Comparison of ENCODE assay signal across 1 fruit fly cellular context in genomic region chr2L:4997401-4998259, dm6.
TF ChIP-seq lines count a peak whose summit lies in the region.

No protein-coding gene starts in this region.

TF ChIP-seq in whole organism, embryonic, 481 proteins besides CTCF, POLR2A, EP300 and RAD21 (continued from another document and continues in another):
- peak; percentile 98 for TF ChIP-seq ewg (GFP tag; optimal IDR thresholded peaks at IDR 0.05; lab: Kevin White, UChicago)
- TF ChIP-seq CG10979 (tag; optimal IDR thresholded peaks at IDR 0.05; lab: Kevin White, UChicago): peak; percentile 99
- TF ChIP-seq CG17829 (tag; optimal IDR thresholded peaks at IDR 0.05; lab: Kevin White, UChicago): peak; percentile 99
- TF ChIP-seq sc (optimal IDR thresholded peaks at IDR 0.05; lab: Kevin White, UChicago): no peak
- peak; percentile 99 for TF ChIP-seq sc (GFP tag; optimal IDR thresholded peaks at IDR 0.05; lab: Kevin White, UChicago)
- TF ChIP-seq CG2116 (GFP tag; optimal IDR thresholded peaks at IDR 0.05; lab: Kevin White, UChicago): peak; percentile 88
- peak; percentile 90 for TF ChIP-seq Nf-YB (GFP tag; optimal IDR thresholded peaks at IDR 0.05; lab: Kevin White, UChicago)
- TF ChIP-seq CG17612 (GFP tag; IDR thresholded peaks at IDR 0.05; lab: Robert Waterston, UW): peak; percentile 98
- peak; percentile 98 for TF ChIP-seq CG4404 (GFP tag; IDR thresholded peaks at IDR 0.05; lab: Robert Waterston, UW)
- TF ChIP-seq lbe (GFP tag; optimal IDR thresholded peaks at IDR 0.05; lab: Kevin White, UChicago): peak; percentile 98
- TF ChIP-seq CG13775 (GFP tag; optimal IDR thresholded peaks at IDR 0.05; lab: Kevin White, UChicago): peak; percentile 99
- no peak; the same call in 1 of the 2 replicates for TF ChIP-seq Gsc (GFP tag; IDR thresholded peaks at IDR 0.05; lab: Robert Waterston, UW)
- peak; percentile 99 for TF ChIP-seq CG7839 (tag; optimal IDR thresholded peaks at IDR 0.05; lab: Kevin White, UChicago)
- TF ChIP-seq sqz (GFP tag; optimal IDR thresholded peaks at IDR 0.05; lab: Kevin White, UChicago): peak; percentile 98
- TF ChIP-seq sim (GFP tag; IDR thresholded peaks at IDR 0.05; lab: Robert Waterston, UW): peak; percentile 97
- peak; percentile 99 for TF ChIP-seq CG14441 (GFP tag; IDR thresholded peaks at IDR 0.05; lab: Robert Waterston, UW)
- peak; percentile 97 for TF ChIP-seq CG6254 (GFP tag; optimal IDR thresholded peaks at IDR 0.05; lab: Kevin White, UChicago)
- peak; percentile 98 for TF ChIP-seq salm (tag; optimal IDR thresholded peaks at IDR 0.05; lab: Kevin White, UChicago)
- TF ChIP-seq CG13123 (GFP tag; optimal IDR thresholded peaks at IDR 0.05; lab: Kevin White, UChicago): peak; percentile 98
- peak; percentile 96 for TF ChIP-seq CG17385 (GFP tag; optimal IDR thresholded peaks at IDR 0.05; lab: Kevin White, UChicago)
- TF ChIP-seq tgo (GFP tag; IDR thresholded peaks at IDR 0.05; lab: Robert Waterston, UW): peak; percentile 99
- peak; percentile 99 for TF ChIP-seq CG2889 (GFP tag; IDR thresholded peaks at IDR 0.05; lab: Robert Waterston, UW)
- no peak for TF ChIP-seq usp (GFP tag; optimal IDR thresholded peaks at IDR 0.05; lab: Kevin White, UChicago)
- peak; percentile 100 for TF ChIP-seq CG1602 (GFP tag; optimal IDR thresholded peaks at IDR 0.05; lab: Kevin White, UChicago)
- TF ChIP-seq CG6683 (GFP tag; optimal IDR thresholded peaks at IDR 0.05; lab: Kevin White, UChicago): peak; percentile 97
- peak; percentile 99 for TF ChIP-seq slp2 (GFP tag; optimal IDR thresholded peaks at IDR 0.05; lab: Kevin White, UChicago)
- TF ChIP-seq pzg (GFP tag; optimal IDR thresholded peaks at IDR 0.05; lab: Kevin White, UChicago): peak; percentile 41
- TF ChIP-seq CG10565 (GFP tag; optimal IDR thresholded peaks at IDR 0.05; lab: Kevin White, UChicago): peak; percentile 97
- TF ChIP-seq Stat92E (GFP tag; optimal IDR thresholded peaks at IDR 0.05; lab: Kevin White, UChicago): peak in 1 of 3 experiments; percentile 95
- TF ChIP-seq CG15696 (tag; optimal IDR thresholded peaks at IDR 0.05; lab: Kevin White, UChicago): peak; percentile 97
- TF ChIP-seq MBD-R2 (GFP tag; IDR thresholded peaks at IDR 0.05; lab: Robert Waterston, UW): peak; percentile 99
- peak; percentile 98 for TF ChIP-seq Usf (GFP tag; optimal IDR thresholded peaks at IDR 0.05; lab: Kevin White, UChicago)
- TF ChIP-seq Tbp (GFP tag; optimal IDR thresholded peaks at IDR 0.05; lab: Kevin White, UChicago): no peak
- TF ChIP-seq hbn (GFP tag; IDR thresholded peaks at IDR 0.05; lab: Robert Waterston, UW; ENCODE audit: partially characterized antibody): peak; percentile 15; the same call in 1 of the 2 replicates
- peak; percentile 98 for TF ChIP-seq CG12236 (GFP tag; optimal IDR thresholded peaks at IDR 0.05; lab: Kevin White, UChicago)
- TF ChIP-seq wdn (GFP tag; IDR thresholded peaks at IDR 0.05; lab: Robert Waterston, UW): peak; percentile 98
- TF ChIP-seq CG11723 (GFP tag; optimal IDR thresholded peaks at IDR 0.05; lab: Kevin White, UChicago): peak; percentile 98
- peak; percentile 98 for TF ChIP-seq p53 (GFP tag; optimal IDR thresholded peaks at IDR 0.05; lab: Kevin White, UChicago)
- peak; percentile 98 for TF ChIP-seq CG9215 (GFP tag; IDR thresholded peaks at IDR 0.05; lab: Robert Waterston, UW)
- TF ChIP-seq Dll (GFP tag; IDR thresholded peaks at IDR 0.05; lab: Robert Waterston, UW; ENCODE audit: partially characterized antibody): peak; percentile 59; the same call in 1 of the 4 replicates
- TF ChIP-seq sr (GFP tag; IDR thresholded peaks at IDR 0.05; lab: Robert Waterston, UW): peak; percentile 98
- TF ChIP-seq CG4328 (GFP tag; optimal IDR thresholded peaks at IDR 0.05; lab: Kevin White, UChicago): peak; percentile 98
- peak; percentile 99 for TF ChIP-seq Asciz (GFP tag; optimal IDR thresholded peaks at IDR 0.05; lab: Kevin White, UChicago)
- TF ChIP-seq CG12769 (tag; optimal IDR thresholded peaks at IDR 0.05; lab: Kevin White, UChicago): peak; percentile 99
- TF ChIP-seq stwl (tag; optimal IDR thresholded peaks at IDR 0.05; lab: Kevin White, UChicago): peak; percentile 81
- peak; percentile 98 for TF ChIP-seq NK7.1 (GFP tag; optimal IDR thresholded peaks at IDR 0.05; lab: Kevin White, UChicago)
- TF ChIP-seq ftz-f1 (GFP tag; optimal IDR thresholded peaks at IDR 0.05; lab: Kevin White, UChicago): peak; percentile 88
- TF ChIP-seq CG4424 (GFP tag; optimal IDR thresholded peaks at IDR 0.05; lab: Kevin White, UChicago): peak; percentile 99
- peak; percentile 97 for TF ChIP-seq rib (GFP tag; IDR thresholded peaks at IDR 0.05; lab: Robert Waterston, UW)
- TF ChIP-seq Six4 (GFP tag; optimal IDR thresholded peaks at IDR 0.05; lab: Kevin White, UChicago): peak; percentile 99
- TF ChIP-seq Rfx (GFP tag; IDR thresholded peaks at IDR 0.05; lab: Robert Waterston, UW): peak; percentile 100
- TF ChIP-seq CG3995 (GFP tag; optimal IDR thresholded peaks at IDR 0.05; lab: Kevin White, UChicago): peak; percentile 82
- TF ChIP-seq CrebB (tag; optimal IDR thresholded peaks at IDR 0.05; lab: Kevin White, UChicago): peak; percentile 98
- TF ChIP-seq Hey (tag; optimal IDR thresholded peaks at IDR 0.05; lab: Kevin White, UChicago): peak; percentile 87
- TF ChIP-seq pum (GFP tag; optimal IDR thresholded peaks at IDR 0.05; lab: Kevin White, UChicago): peak; percentile 99
- TF ChIP-seq CG15514 (GFP tag; optimal IDR thresholded peaks at IDR 0.05; lab: Kevin White, UChicago): peak; percentile 93
- TF ChIP-seq CG6175 (GFP tag; IDR thresholded peaks at IDR 0.05; lab: Robert Waterston, UW): peak; percentile 98
- peak; percentile 99 for TF ChIP-seq Drgx (GFP tag; IDR thresholded peaks at IDR 0.05; lab: Robert Waterston, UW)
- TF ChIP-seq ac (GFP tag; optimal IDR thresholded peaks at IDR 0.05; lab: Kevin White, UChicago): peak; percentile 97
- TF ChIP-seq Dref (GFP tag; IDR thresholded peaks at IDR 0.05; lab: Robert Waterston, UW): no peak; the same call in 1 of the 2 replicates
- TF ChIP-seq pita (GFP tag; optimal IDR thresholded peaks at IDR 0.05; lab: Kevin White, UChicago): no peak
- peak; percentile 99 for TF ChIP-seq CG12391 (tag; optimal IDR thresholded peaks at IDR 0.05; lab: Kevin White, UChicago)
- peak; percentile 99 for TF ChIP-seq phol (tag; optimal IDR thresholded peaks at IDR 0.05; lab: Kevin White, UChicago)
- peak; percentile 99 for TF ChIP-seq CG6272 (GFP tag; IDR thresholded peaks at IDR 0.05; lab: Robert Waterston, UW)
- peak; percentile 99 for TF ChIP-seq Side (GFP tag; optimal IDR thresholded peaks at IDR 0.05; lab: Kevin White, UChicago)
- peak; percentile 99 for TF ChIP-seq Hsf (GFP tag; optimal IDR thresholded peaks at IDR 0.05; lab: Kevin White, UChicago)
- no peak for TF ChIP-seq Abd-B (GFP tag; optimal IDR thresholded peaks at IDR 0.05; lab: Kevin White, UChicago)
- TF ChIP-seq PHDP (tag; optimal IDR thresholded peaks at IDR 0.05; lab: Kevin White, UChicago): peak; percentile 99
- TF ChIP-seq exex (tag; optimal IDR thresholded peaks at IDR 0.05; lab: Kevin White, UChicago): peak; percentile 88
- TF ChIP-seq eyg (GFP tag; optimal IDR thresholded peaks at IDR 0.05; lab: Kevin White, UChicago): peak; percentile 98
- TF ChIP-seq klu (GFP tag; IDR thresholded peaks at IDR 0.05; lab: Robert Waterston, UW): peak; percentile 98
- peak; percentile 99 for TF ChIP-seq CG11456 (GFP tag; IDR thresholded peaks at IDR 0.05; lab: Robert Waterston, UW)
- peak; percentile 99 for TF ChIP-seq Oli (tag; optimal IDR thresholded peaks at IDR 0.05; lab: Kevin White, UChicago)
- TF ChIP-seq Hmr (GFP tag; optimal IDR thresholded peaks at IDR 0.05; lab: Kevin White, UChicago): peak; percentile 98
- peak; percentile 99 for TF ChIP-seq ems (GFP tag; optimal IDR thresholded peaks at IDR 0.05; lab: Kevin White, UChicago)
- TF ChIP-seq tup (GFP tag; optimal IDR thresholded peaks at IDR 0.05; lab: Kevin White, UChicago): peak; percentile 98
- peak; percentile 94 for TF ChIP-seq TFAM (GFP tag; optimal IDR thresholded peaks at IDR 0.05; lab: Kevin White, UChicago)
- TF ChIP-seq H2.0 (GFP tag; IDR thresholded peaks at IDR 0.05; lab: Robert Waterston, UW): peak; percentile 99
- TF ChIP-seq CG4854 (GFP tag; optimal IDR thresholded peaks at IDR 0.05; lab: Kevin White, UChicago): peak; percentile 98
- peak; percentile 99 for TF ChIP-seq bcd (GFP tag; optimal IDR thresholded peaks at IDR 0.05; lab: Kevin White, UChicago)
- peak; percentile 95 for TF ChIP-seq CG8359 (GFP tag; optimal IDR thresholded peaks at IDR 0.05; lab: Kevin White, UChicago; ENCODE audit: borderline replicate concordance)
- no peak; the same call in 1 of the 2 replicates for TF ChIP-seq unc-4 (GFP tag; IDR thresholded peaks at IDR 0.05; lab: Robert Waterston, UW; ENCODE audit: partially characterized antibody)
- TF ChIP-seq CG11247 (GFP tag; IDR thresholded peaks at IDR 0.05; lab: Robert Waterston, UW): peak; percentile 99
- TF ChIP-seq Doc2 (GFP tag; IDR thresholded peaks at IDR 0.05; lab: Robert Waterston, UW): peak; percentile 98
- TF ChIP-seq ranshi (GFP tag; IDR thresholded peaks at IDR 0.05; lab: Robert Waterston, UW): peak; percentile 99
- peak; percentile 99 for TF ChIP-seq CG9876 (GFP tag; optimal IDR thresholded peaks at IDR 0.05; lab: Kevin White, UChicago)
- TF ChIP-seq CG5953 (GFP tag; IDR thresholded peaks at IDR 0.05; lab: Robert Waterston, UW): peak; percentile 99
- TF ChIP-seq shn (GFP tag; optimal IDR thresholded peaks at IDR 0.05; lab: Kevin White, UChicago): peak; percentile 100
- peak; percentile 98 for TF ChIP-seq nom (GFP tag; optimal IDR thresholded peaks at IDR 0.05; lab: Kevin White, UChicago)
- TF ChIP-seq CG12299 (tag; optimal IDR thresholded peaks at IDR 0.05; lab: Kevin White, UChicago): peak; percentile 97
- no peak for TF ChIP-seq CG2129 (GFP tag; IDR thresholded peaks at IDR 0.05; lab: Robert Waterston, UW; ENCODE audit: partially characterized antibody)
- peak; percentile 99 for TF ChIP-seq wor (GFP tag; IDR thresholded peaks at IDR 0.05; lab: Robert Waterston, UW)
- TF ChIP-seq Meics (GFP tag; optimal IDR thresholded peaks at IDR 0.05; lab: Kevin White, UChicago): peak; percentile 99
- TF ChIP-seq br (optimal IDR thresholded peaks at IDR 0.05; lab: Kevin White, UChicago): no peak
- peak; percentile 99 for TF ChIP-seq otp (GFP tag; IDR thresholded peaks at IDR 0.05; lab: Robert Waterston, UW)
- TF ChIP-seq Dbx (GFP tag; IDR thresholded peaks at IDR 0.05; lab: Robert Waterston, UW): peak; percentile 99
- peak; percentile 99 for TF ChIP-seq CG18262 (tag; optimal IDR thresholded peaks at IDR 0.05; lab: Kevin White, UChicago)
- TF ChIP-seq tna (GFP tag; IDR thresholded peaks at IDR 0.05; lab: Robert Waterston, UW; ENCODE audit: partially characterized antibody): peak; percentile 55
- peak; percentile 96 for TF ChIP-seq crol (GFP tag; IDR thresholded peaks at IDR 0.05; lab: Robert Waterston, UW)
- peak; percentile 97 for TF ChIP-seq CG10431 (GFP tag; optimal IDR thresholded peaks at IDR 0.05; lab: Kevin White, UChicago)
- TF ChIP-seq zen2 (GFP tag; IDR thresholded peaks at IDR 0.05; lab: Robert Waterston, UW; ENCODE audit: partially characterized antibody): peak; percentile 43; the same call in 1 of the 3 replicates
- TF ChIP-seq ssp (GFP tag; IDR thresholded peaks at IDR 0.05; lab: Robert Waterston, UW): peak; percentile 95
- TF ChIP-seq CG8281 (tag; optimal IDR thresholded peaks at IDR 0.05; lab: Kevin White, UChicago): peak; percentile 92
- peak; percentile 100 for TF ChIP-seq CG18476 (GFP tag; optimal IDR thresholded peaks at IDR 0.05; lab: Kevin White, UChicago)
- TF ChIP-seq esg (GFP tag; conservative IDR thresholded peaks at IDR 0.05; lab: Robert Waterston, UW): peak; percentile 99
- TF ChIP-seq CG1792 (GFP tag; optimal IDR thresholded peaks at IDR 0.05; lab: Kevin White, UChicago): peak; percentile 99
- TF ChIP-seq crc (GFP tag; optimal IDR thresholded peaks at IDR 0.05; lab: Kevin White, UChicago): peak; percentile 99
- peak; percentile 99 for TF ChIP-seq oc (tag; optimal IDR thresholded peaks at IDR 0.05; lab: Kevin White, UChicago)
- TF ChIP-seq Ravus (GFP tag; IDR thresholded peaks at IDR 0.05; lab: Robert Waterston, UW): peak; percentile 98
- peak; percentile 99 for TF ChIP-seq CG11093 (GFP tag; IDR thresholded peaks at IDR 0.05; lab: Robert Waterston, UW)
- TF ChIP-seq CG5180 (GFP tag; optimal IDR thresholded peaks at IDR 0.05; lab: Kevin White, UChicago): peak; percentile 93
- TF ChIP-seq Atf3 (GFP tag; optimal IDR thresholded peaks at IDR 0.05; lab: Kevin White, UChicago): peak; percentile 99
- TF ChIP-seq sima (GFP tag; optimal IDR thresholded peaks at IDR 0.05; lab: Kevin White, UChicago): peak; percentile 97
- peak; percentile 99 for TF ChIP-seq Chrac-16 (GFP tag; optimal IDR thresholded peaks at IDR 0.05; lab: Kevin White, UChicago)
- peak; percentile 99 for TF ChIP-seq disco-r (GFP tag; optimal IDR thresholded peaks at IDR 0.05; lab: Kevin White, UChicago)
- TF ChIP-seq CG14050 (GFP tag; IDR thresholded peaks at IDR 0.05; lab: Robert Waterston, UW): peak; percentile 99
- TF ChIP-seq CG13894 (tag; optimal IDR thresholded peaks at IDR 0.05; lab: Kevin White, UChicago): peak; percentile 97
- TF ChIP-seq CG31224 (GFP tag; IDR thresholded peaks at IDR 0.05; lab: Robert Waterston, UW): peak; percentile 97
- TF ChIP-seq Bteb2 (GFP tag; optimal IDR thresholded peaks at IDR 0.05; lab: Kevin White, UChicago): peak; percentile 98
- TF ChIP-seq HLH54F (GFP tag; optimal IDR thresholded peaks at IDR 0.05; lab: Kevin White, UChicago): peak; percentile 99
- TF ChIP-seq btn (GFP tag; optimal IDR thresholded peaks at IDR 0.05; lab: Kevin White, UChicago): peak; percentile 99
- TF ChIP-seq Bgb (GFP tag; IDR thresholded peaks at IDR 0.05; lab: Robert Waterston, UW; ENCODE audit: partially characterized antibody): peak; percentile 59
- TF ChIP-seq dmrt99B (tag; optimal IDR thresholded peaks at IDR 0.05; lab: Kevin White, UChicago): peak; percentile 99
- peak; percentile 100 for TF ChIP-seq ase (GFP tag; IDR thresholded peaks at IDR 0.05; lab: Robert Waterston, UW)
- peak; percentile 98 for TF ChIP-seq nau (GFP tag; optimal IDR thresholded peaks at IDR 0.05; lab: Kevin White, UChicago)
- TF ChIP-seq Jarid2 (GFP tag; optimal IDR thresholded peaks at IDR 0.05; lab: Kevin White, UChicago): peak; percentile 94
- peak; percentile 100 for TF ChIP-seq sisA (GFP tag; IDR thresholded peaks at IDR 0.05; lab: Robert Waterston, UW)
- TF ChIP-seq zen (tag; optimal IDR thresholded peaks at IDR 0.05; lab: Kevin White, UChicago): peak; percentile 98
- peak; percentile 98 for TF ChIP-seq CG12155 (GFP tag; optimal IDR thresholded peaks at IDR 0.05; lab: Kevin White, UChicago)
- peak; percentile 99 for TF ChIP-seq mirr (GFP tag; optimal IDR thresholded peaks at IDR 0.05; lab: Kevin White, UChicago)
